Fruit fly (Drosophila melanogaster) whole organism, prepupa: ENCODE measurements around the gene CG14971.

ENCODE experiments used
- Blimp-1 ChIP-seq: fragments of 200-800 bp; sonication (Bioruptor generic); optimal IDR thresholded peaks from 3 replicates; lab custom pipeline; 2017; ENCODE audit warnings: missing biosample characterization, missing genetic modification characterization, mild to moderate bottlenecking, moderate library complexity, missing genetic modification reagents
- CG10631 ChIP-seq: fragments of 200-800 bp; sonication (Bioruptor generic); optimal IDR thresholded peaks from 2 replicates; lab custom pipeline; 2016; ENCODE audit warnings: missing biosample characterization, missing genetic modification characterization
- CG11294 ChIP-seq: fragments of 200-800 bp; sonication (Bioruptor generic); IDR thresholded peaks from 2 replicates; pipeline ENCODE4 v1.3.6; 2022; ENCODE audit warnings: missing biosample characterization, missing genetic modification characterization
- CG11762 ChIP-seq: fragments of 200-800 bp; sonication (Bioruptor generic); optimal IDR thresholded peaks from 3 replicates; lab custom pipeline; 2016; ENCODE audit warnings: missing biosample characterization, missing genetic modification characterization; ENCODE audit not compliant: insufficient read depth
- CG15336 ChIP-seq: fragments of 200-800 bp; sonication (Bioruptor generic); IDR thresholded peaks from 2 replicates; pipeline ENCODE4 v1.3.6; 2022; ENCODE audit warnings: missing biosample characterization, missing genetic modification characterization
- CG16779 ChIP-seq: fragments of 200-800 bp; sonication (Bioruptor generic); optimal IDR thresholded peaks from 3 replicates; lab custom pipeline; 2017; ENCODE audit warnings: missing biosample characterization, mild to moderate bottlenecking, missing genetic modification characterization
- CG3032 ChIP-seq: fragments of 200-800 bp; optimal IDR thresholded peaks from 2 replicates; lab custom pipeline; 2019; ENCODE audit warnings: missing biosample characterization, mild to moderate bottlenecking, missing genetic modification characterization, moderate library complexity
- CG31627 ChIP-seq: fragments of 200-800 bp; sonication (Bioruptor generic); optimal IDR thresholded peaks from 3 replicates; lab custom pipeline; 2016; ENCODE audit warnings: missing biosample characterization, missing genetic modification characterization
- CG32006 ChIP-seq: fragments of 200-800 bp; sonication (Bioruptor generic); optimal IDR thresholded peaks from 3 replicates; lab custom pipeline; 2017; ENCODE audit warnings: missing biosample characterization, mild to moderate bottlenecking, missing genetic modification characterization
- CG34406 ChIP-seq: fragments of 200-800 bp; sonication (Bioruptor generic); optimal IDR thresholded peaks from 3 replicates; lab custom pipeline; 2016; ENCODE audit warnings: missing biosample characterization, missing genetic modification characterization
- CG3919 ChIP-seq: fragments of 200-800 bp; sonication (Bioruptor generic); optimal IDR thresholded peaks from 3 replicates; lab custom pipeline; 2016; ENCODE audit warnings: missing biosample characterization, missing genetic modification characterization
- CG4318 ChIP-seq: fragments of 200-800 bp; sonication (Bioruptor generic); optimal IDR thresholded peaks from 3 replicates; lab custom pipeline; 2017; ENCODE audit warnings: missing biosample characterization, mild to moderate bottlenecking, missing genetic modification characterization
- CG6276 ChIP-seq: fragments of 200-800 bp; sonication (Bioruptor generic); optimal IDR thresholded peaks from 2 replicates; lab custom pipeline; 2017; ENCODE audit warnings: missing biosample characterization, mild to moderate bottlenecking, missing genetic modification characterization
- CG6808 ChIP-seq: fragments of 200-800 bp; sonication (Bioruptor generic); optimal IDR thresholded peaks from 3 replicates; lab custom pipeline; 2017; ENCODE audit warnings: missing biosample characterization, missing genetic modification characterization, mild to moderate bottlenecking, moderate library complexity, missing genetic modification reagents
- CG7368 ChIP-seq: fragments of 200-800 bp; sonication (Bioruptor generic); optimal IDR thresholded peaks from 3 replicates; lab custom pipeline; 2016; ENCODE audit warnings: missing biosample characterization, missing genetic modification characterization
- CG8119 ChIP-seq: fragments of 200-800 bp; sonication (Bioruptor generic); IDR thresholded peaks from 3 replicates; pipeline ENCODE4 v1.3.6; 2022; ENCODE audit warnings: missing biosample characterization, missing genetic modification characterization
- CG8319 ChIP-seq: fragments of 200-800 bp; sonication (Bioruptor generic); optimal IDR thresholded peaks from 3 replicates; lab custom pipeline; 2016; ENCODE audit warnings: missing biosample characterization, missing genetic modification characterization
- CG8632 ChIP-seq: fragments of 200-800 bp; sonication (Bioruptor generic); optimal IDR thresholded peaks from 3 replicates; lab custom pipeline; 2016; ENCODE audit warnings: missing biosample characterization, missing genetic modification characterization
- CG9139 ChIP-seq: fragments of 200-800 bp; sonication (Bioruptor generic); optimal IDR thresholded peaks from 3 replicates; lab custom pipeline; 2017; ENCODE audit warnings: missing biosample characterization, mild to moderate bottlenecking, missing genetic modification characterization
- Eip75B ChIP-seq: fragments of 200-800 bp; sonication (Bioruptor generic); optimal IDR thresholded peaks from 3 replicates; lab custom pipeline; 2016; ENCODE audit warnings: missing biosample characterization, missing genetic modification characterization
- Eip78C ChIP-seq: fragments of 200-800 bp; sonication (Bioruptor generic); peaks from one replicate; lab custom pipeline; 2016; ENCODE audit warnings: missing biosample characterization, missing genetic modification characterization
- Eip93F ChIP-seq: fragments of 200-800 bp; sonication (Bioruptor generic); optimal IDR thresholded peaks from 2 replicates; lab custom pipeline; 2016; ENCODE audit warnings: missing biosample characterization, mild to moderate bottlenecking, missing genetic modification characterization
- Ets21C ChIP-seq: fragments of 200-800 bp; sonication (Bioruptor generic); optimal IDR thresholded peaks from 3 replicates; lab custom pipeline; 2016; ENCODE audit warnings: missing biosample characterization, missing genetic modification characterization
- Ets96B ChIP-seq: fragments of 200-800 bp; optimal IDR thresholded peaks from 2 replicates; lab custom pipeline; 2019; ENCODE audit warnings: missing biosample characterization, mild to moderate bottlenecking, missing genetic modification characterization, moderate library complexity
- Hr4 ChIP-seq: fragments of 200-800 bp; sonication (Bioruptor generic); optimal IDR thresholded peaks from 3 replicates; lab custom pipeline; 2016; ENCODE audit warnings: missing biosample characterization, missing genetic modification characterization
- Met ChIP-seq: fragments of 200-800 bp; sonication (Bioruptor generic); optimal IDR thresholded peaks from 3 replicates; lab custom pipeline; 2016; ENCODE audit warnings: missing biosample characterization, missing genetic modification characterization
- OdsH ChIP-seq: fragments of 200-800 bp; sonication (Bioruptor generic); optimal IDR thresholded peaks from 3 replicates; lab custom pipeline; 2016; ENCODE audit warnings: missing biosample characterization, missing genetic modification characterization
- Smox ChIP-seq: fragments of 200-800 bp; sonication (Bioruptor generic); optimal IDR thresholded peaks from 3 replicates; lab custom pipeline; 2016; ENCODE audit warnings: missing biosample characterization, missing genetic modification characterization
- Sox102F ChIP-seq: fragments of 200-800 bp; sonication (Bioruptor generic); optimal IDR thresholded peaks from 2 replicates; lab custom pipeline; 2016; ENCODE audit warnings: missing biosample characterization, mild to moderate bottlenecking, missing genetic modification characterization
- acj6 ChIP-seq: fragments of 200-800 bp; sonication (Bioruptor generic); optimal IDR thresholded peaks from 3 replicates; lab custom pipeline; 2016; ENCODE audit warnings: missing biosample characterization, missing genetic modification characterization
- cyc ChIP-seq: fragments of 200-800 bp; sonication (Bioruptor generic); optimal IDR thresholded peaks from 3 replicates; lab custom pipeline; 2016; ENCODE audit warnings: missing biosample characterization, missing genetic modification characterization
- dac ChIP-seq: fragments of 200-800 bp; sonication (Bioruptor generic); optimal IDR thresholded peaks from 2 replicates; lab custom pipeline; 2017; ENCODE audit warnings: missing biosample characterization, mild to moderate bottlenecking, missing genetic modification characterization
- dsx ChIP-seq: fragments of 200-800 bp; optimal IDR thresholded peaks from 3 replicates; lab custom pipeline; 2019; ENCODE audit warnings: missing biosample characterization, mild to moderate bottlenecking, missing genetic modification characterization, moderate library complexity; ENCODE audit not compliant: poor library complexity, severe bottlenecking
- eg ChIP-seq: fragments of 200-800 bp; sonication (Bioruptor generic); IDR thresholded peaks from 3 replicates; pipeline ENCODE4 v1.3.6; 2022; ENCODE audit warnings: missing biosample characterization, missing genetic modification characterization
- fd85E ChIP-seq: fragments of 200-800 bp; sonication (Bioruptor generic); optimal IDR thresholded peaks from 3 replicates; lab custom pipeline; 2016; ENCODE audit warnings: missing biosample characterization, missing genetic modification characterization
- fkh ChIP-seq: fragments of 200-800 bp; sonication (Bioruptor generic); optimal IDR thresholded peaks from 3 replicates; lab custom pipeline; 2017; ENCODE audit warnings: missing biosample characterization, mild to moderate bottlenecking, missing genetic modification characterization, moderate library complexity
- lz ChIP-seq: fragments of 200-800 bp; sonication (Bioruptor generic); optimal IDR thresholded peaks from 3 replicates; lab custom pipeline; 2016; ENCODE audit warnings: missing biosample characterization, missing genetic modification characterization
- pdm3 ChIP-seq: fragments of 200-800 bp; sonication (Bioruptor generic); optimal IDR thresholded peaks from 3 replicates; lab custom pipeline; 2016; ENCODE audit warnings: missing biosample characterization, missing genetic modification characterization
- spab ChIP-seq: fragments of 200-800 bp; sonication (Bioruptor generic); optimal IDR thresholded peaks from 2 replicates; lab custom pipeline; 2017; ENCODE audit warnings: missing biosample characterization, mild to moderate bottlenecking, missing genetic modification characterization, missing genetic modification reagents
- ss ChIP-seq, 2 experiments: fragments of 200-800 bp; sonication (Bioruptor generic); optimal IDR thresholded peaks; 2 replicates in 1 of 2; 3 replicates in 1 of 2; lab custom pipeline; 2017 to 2018; ENCODE audit warnings: mild to moderate bottlenecking in 2 of 2, missing biosample characterization in 2 of 2, missing genetic modification characterization in 2 of 2, moderate library complexity in 1 of 2
- topi ChIP-seq: fragments of 200-800 bp; sonication (Bioruptor generic); optimal IDR thresholded peaks from 3 replicates; lab custom pipeline; 2016; ENCODE audit warnings: missing biosample characterization, missing genetic modification characterization
- vri ChIP-seq: fragments of 200-800 bp; sonication (Bioruptor generic); optimal IDR thresholded peaks from 3 replicates; lab custom pipeline; 2016; ENCODE audit warnings: missing biosample characterization, mild to moderate bottlenecking, missing genetic modification characterization

Gene CG14971

DNA sequence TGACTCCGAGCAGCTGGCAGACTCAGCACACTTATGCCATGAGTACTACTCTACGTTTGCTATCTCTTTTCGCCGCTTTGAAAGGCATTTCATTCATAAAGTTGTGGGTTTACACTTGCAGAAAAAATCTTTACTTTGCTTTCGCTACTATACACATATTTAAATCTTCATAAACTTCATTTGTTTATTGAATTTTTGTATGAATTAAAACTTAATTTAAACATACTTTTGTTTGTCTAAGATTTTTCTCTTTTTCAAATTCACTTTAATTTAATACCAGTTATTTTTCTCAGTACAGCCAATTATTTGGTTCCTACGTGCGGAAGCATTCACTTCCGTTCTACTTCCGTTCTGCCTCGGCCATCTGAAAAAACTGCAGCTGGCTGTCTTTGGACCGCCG, 32.6 kb downstream of the CG14971 start (continued):
- TF ChIP-seq spab (GFP tag; lab: Kevin White, UChicago) (peak; percentile 17), pdm3 (peak; percentile 32), CG16779 (tag; lab: Kevin White, UChicago) (no peak), Eip93F (GFP tag; lab: Kevin White, UChicago) (no peak), Smox (peak; percentile 38), cyc (GFP tag; lab: Kevin White, UChicago) (no peak), vri (no peak), CG3032 (peak; percentile 42), CG8119 (GFP tag; lab: Robert Waterston, UW) (no peak), topi (GFP tag; lab: Kevin White, UChicago) (peak; percentile 37), CG10631 (GFP tag; lab: Kevin White, UChicago) (peak; percentile 4), CG8632 (GFP tag; lab: Kevin White, UChicago) (no peak), eg (GFP tag; lab: Robert Waterston, UW) (no peak), CG4318 (GFP tag; lab: Kevin White, UChicago) (no peak), CG15336 (peak; percentile 20; the same call in 1 of the 2 replicates), acj6 (peak; percentile 33), CG31627 (peak; percentile 7), CG3919 (GFP tag; lab: Kevin White, UChicago) (peak; percentile 26), Eip78C (peak; percentile 82), CG11294 (GFP tag; lab: Robert Waterston, UW) (no peak), CG6808 (GFP tag; lab: Kevin White, UChicago) (no peak), dac (GFP tag; lab: Kevin White, UChicago) (no peak), lz (peak; percentile 24), Blimp-1 (no peak)
- TF ChIP-seq, all 60 proteins: peak for 31

- TF ChIP-seq fkh (GFP tag; lab: Kevin White, UChicago) = peak; percentile 35
- TF ChIP-seq CG8119 (GFP tag; lab: Robert Waterston, UW) = no peak
Observed at dm6 chr3L:3437664-3438368, 33.3 kb downstream of the CG14971 start.

DNA sequence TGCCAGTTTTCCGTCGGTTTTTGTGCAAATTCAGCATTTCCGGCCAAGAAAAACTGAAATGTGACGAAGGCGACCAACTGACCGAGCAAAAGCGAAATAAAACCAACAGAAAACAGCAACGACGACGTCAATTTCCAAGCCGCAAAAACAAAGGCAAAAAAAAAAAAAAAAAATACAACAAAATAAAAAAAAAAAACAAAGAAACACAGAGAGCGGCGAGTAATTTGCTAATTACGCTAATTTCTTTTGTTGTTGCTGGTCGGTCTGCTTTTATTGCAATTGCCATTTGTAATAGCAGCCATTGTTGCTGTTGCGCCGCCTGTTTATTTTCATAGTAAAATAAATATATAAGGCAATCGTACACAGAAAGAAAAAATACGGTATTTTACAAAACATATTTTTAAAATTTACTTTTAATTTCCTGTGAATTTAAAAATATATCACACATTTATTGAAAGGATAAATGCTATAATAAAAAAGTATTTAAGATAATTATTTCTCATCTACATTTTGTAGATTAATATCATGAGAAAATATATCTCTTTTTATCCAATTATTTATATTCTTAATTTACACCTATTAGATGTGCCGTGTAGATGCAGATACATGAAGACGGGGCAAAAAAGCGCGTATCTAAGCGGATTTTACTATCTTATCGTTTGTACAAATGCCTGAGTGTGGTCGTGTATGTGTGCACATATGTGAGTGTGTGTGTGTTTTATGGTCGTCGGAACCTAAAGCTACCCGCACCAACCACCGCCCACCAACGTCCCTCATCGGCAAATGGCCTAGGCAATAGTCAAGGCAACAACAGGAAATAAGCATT, 34.1 kb downstream of the CG14971 start:
- no peak for TF ChIP-seq CG9139 (GFP tag; lab: Kevin White, UChicago)
- TF ChIP-seq CG32006 (GFP tag; lab: Kevin White, UChicago) = peak; percentile 59
- no peak for TF ChIP-seq CG11294 (GFP tag; lab: Robert Waterston, UW)
- TF ChIP-seq CG16779 (tag; lab: Kevin White, UChicago) = peak; percentile 11
- peak; percentile 40 for TF ChIP-seq Sox102F (GFP tag; lab: Kevin White, UChicago)
- TF ChIP-seq CG8319 = no peak
- TF ChIP-seq spab (GFP tag; lab: Kevin White, UChicago) = no peak
- TF ChIP-seq Met (GFP tag; lab: Kevin White, UChicago) = peak; percentile 61
- peak; percentile 42 for TF ChIP-seq acj6
- TF ChIP-seq topi (GFP tag; lab: Kevin White, UChicago) = peak; percentile 10
- peak; percentile 88 for TF ChIP-seq Eip78C
- peak; percentile 35 for TF ChIP-seq OdsH (GFP tag; lab: Kevin White, UChicago)
- peak; percentile 24 for TF ChIP-seq Ets96B (tag; lab: Kevin White, UChicago)
- TF ChIP-seq CG6808 (GFP tag; lab: Kevin White, UChicago) = no peak
- peak; percentile 13 for TF ChIP-seq fkh (GFP tag; lab: Kevin White, UChicago)
- no peak for TF ChIP-seq Blimp-1
- peak; percentile 62 for TF ChIP-seq CG34406 (GFP tag; lab: Kevin White, UChicago)
- TF ChIP-seq fd85E (GFP tag; lab: Kevin White, UChicago) = no peak
- peak; percentile 37 for TF ChIP-seq Hr4
- TF ChIP-seq Smox = peak; percentile 48
- peak; percentile 24 for TF ChIP-seq CG6276 (GFP tag; lab: Kevin White, UChicago)
- TF ChIP-seq CG15336 = peak; percentile 78
- peak; percentile 10 for TF ChIP-seq pdm3
- peak; percentile 52 for TF ChIP-seq CG8632 (GFP tag; lab: Kevin White, UChicago)
- peak; percentile 5 for TF ChIP-seq lz
- peak; percentile 8 for TF ChIP-seq CG3032
- no peak for TF ChIP-seq CG11762
- peak; percentile 17 for TF ChIP-seq cyc (GFP tag; lab: Kevin White, UChicago)
- TF ChIP-seq dsx (GFP tag; lab: Kevin White, UChicago) = no peak
- TF ChIP-seq CG7368 (GFP tag; lab: Kevin White, UChicago) = no peak
- TF ChIP-seq CG3919 (GFP tag; lab: Kevin White, UChicago) = peak; percentile 37
- no peak for TF ChIP-seq Ets21C (GFP tag; lab: Kevin White, UChicago)
- no peak for TF ChIP-seq ss (GFP tag; optimal IDR thresholded peaks at IDR 0.05; lab: Kevin White, UChicago)
- no peak for TF ChIP-seq dac (GFP tag; lab: Kevin White, UChicago)
- TF ChIP-seq Eip75B (GFP tag; lab: Kevin White, UChicago) = no peak
